Worm (Caenorhabditis elegans) whole organism, L1 larva: ENCODE measurements around the gene srw-14.
"Not testable (repeated sequence)": the region's sequence is repeated elsewhere in the genome, so short reads cannot be mapped to it uniquely, and the experiment has no call there.

ENCODE experiments used
- aly-2 ChIP-seq: fragments of 150-350 bp; optimal IDR thresholded peaks from 2 replicates; lab custom pipeline; 2014; ENCODE audit warnings: missing biosample characterization, missing genetic modification characterization
- ama-1 ChIP-seq: fragments of 150-350 bp; optimal IDR thresholded peaks from 2 replicates; lab custom pipeline; 2014
- blmp-1 ChIP-seq: fragments of 150-350 bp; optimal IDR thresholded peaks from 2 replicates; lab custom pipeline; 2014; ENCODE audit warnings: missing biosample characterization, missing genetic modification characterization
- lin-13 ChIP-seq: fragments of 150-350 bp; optimal IDR thresholded peaks from 2 replicates; lab custom pipeline; 2014; ENCODE audit warnings: missing biosample characterization, missing genetic modification reagents, missing genetic modification characterization
- mdl-1 ChIP-seq, 2 experiments: fragments of 150-350 bp; optimal IDR thresholded peaks; 2 replicates each; lab custom pipeline; 2014 to 2017; ENCODE audit warnings: missing biosample characterization in 2 of 2, missing genetic modification characterization in 2 of 2, inconsistent platforms in 1 of 2
- nhr-11 ChIP-seq: fragments of 150-350 bp; optimal IDR thresholded peaks from 2 replicates; lab custom pipeline; 2014; ENCODE audit warnings: missing biosample characterization, missing genetic modification characterization
- zip-4 ChIP-seq: fragments of 200-800 bp; sonication (Bioruptor generic); optimal IDR thresholded peaks from 2 replicates; lab custom pipeline; 2018; ENCODE audit warnings: mild to moderate bottlenecking, missing genetic modification characterization, moderate library complexity, missing compliant biosample characterization

ce11 chrV:15207681-15208080 lies 18.1 kb upstream of the srw-14 start, which contains the start of gene C41G6.12:
- TF ChIP-seq zip-4 (GFP tag; lab: Kevin White, UChicago); mdl-1 (tag; optimal IDR thresholded peaks at IDR 0.05; lab: Kevin White, UChicago); ama-1 (lab: Kevin White, UChicago); aly-2 (tag; lab: Kevin White, UChicago); lin-13; blmp-1 (tag; lab: Kevin White, UChicago); nhr-11 (tag; lab: Kevin White, UChicago): not testable (repeated sequence)
